Fruit fly (Drosophila melanogaster): ENCODE data around the gene CG31516.

The CG31516 gene

DNA sequence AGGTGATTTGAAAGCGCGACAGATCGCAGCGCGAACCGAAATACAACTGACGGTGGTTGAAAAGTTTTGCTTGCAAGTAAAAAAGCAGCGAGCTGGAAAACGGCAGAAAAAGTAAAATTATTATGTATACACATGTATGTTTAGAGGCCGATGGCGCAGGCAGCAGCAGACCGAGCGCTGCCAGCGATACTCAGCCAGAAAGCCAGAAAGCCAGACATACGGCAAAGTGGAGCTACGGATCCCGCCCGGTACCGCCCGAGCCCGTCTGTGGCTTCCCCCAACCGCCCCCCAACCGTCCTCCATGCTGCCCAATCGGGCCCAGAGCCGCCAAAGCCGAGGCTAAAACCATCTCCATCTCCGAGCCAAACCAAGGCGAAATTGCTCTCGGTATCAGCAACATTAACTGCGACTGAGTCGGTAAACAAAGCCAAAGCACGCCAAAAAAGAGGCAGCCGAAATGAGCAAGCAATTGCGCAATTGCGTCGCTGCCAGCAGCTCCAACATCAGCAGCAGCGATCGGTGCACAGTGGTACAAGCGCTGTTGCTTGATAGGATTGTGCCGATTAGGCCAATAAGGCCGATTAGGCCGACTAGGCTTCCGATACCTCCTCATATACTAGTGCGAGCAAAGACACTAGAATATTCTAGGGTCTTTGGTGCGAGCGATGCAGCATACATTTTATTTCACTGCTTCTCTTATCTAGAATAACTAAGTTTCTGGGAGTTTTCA lies 4.5 kb downstream of the CG31516 start, which contains the start of gene CG14636 (continued):
- peak; percentile 39 for TF ChIP-seq Dad (GFP tag; optimal IDR thresholded peaks at IDR 0.05)
- TF ChIP-seq odd (GFP tag; optimal IDR thresholded peaks at IDR 0.05) = peak; percentile 66
- TF ChIP-seq CG14050 (GFP tag; IDR thresholded peaks at IDR 0.05) = peak; percentile 52; the same call in 2 of the 3 replicates
- TF ChIP-seq fd64A (GFP tag; optimal IDR thresholded peaks at IDR 0.05) = no peak
- no peak for TF ChIP-seq luna (GFP tag; optimal IDR thresholded peaks at IDR 0.05)
- peak; percentile 69; the same call in 1 of the 2 replicates for TF ChIP-seq CG31224 (GFP tag; IDR thresholded peaks at IDR 0.05)
- peak; percentile 62 for TF ChIP-seq CG18619 (GFP tag; optimal IDR thresholded peaks at IDR 0.05)
- TF ChIP-seq HLH54F (GFP tag; optimal IDR thresholded peaks at IDR 0.05) = peak; percentile 66
- peak; percentile 64 for TF ChIP-seq CG9817 (tag; optimal IDR thresholded peaks at IDR 0.05)
- peak; percentile 35; the same call in 1 of the 2 replicates for TF ChIP-seq Taf1 (GFP tag; IDR thresholded peaks at IDR 0.05)
- TF ChIP-seq gt (GFP tag; IDR thresholded peaks at IDR 0.05) = no peak
- TF ChIP-seq CG8359 (GFP tag; optimal IDR thresholded peaks at IDR 0.05; ENCODE audit: borderline replicate concordance) = no peak
- no peak for TF ChIP-seq B-H2 (GFP tag; optimal IDR thresholded peaks at IDR 0.05)
- peak; percentile 48 for TF ChIP-seq CG18011 (GFP tag; optimal IDR thresholded peaks at IDR 0.05)
- TF ChIP-seq C15 (GFP tag; IDR thresholded peaks at IDR 0.05) = peak; percentile 71; the same call in 1 of the 3 replicates
- TF ChIP-seq YL-1 (GFP tag; optimal IDR thresholded peaks at IDR 0.05) = no peak
- TF ChIP-seq CG13775 (GFP tag; optimal IDR thresholded peaks at IDR 0.05) = peak; percentile 51
- peak; percentile 39 for TF ChIP-seq CG9727 (GFP tag; optimal IDR thresholded peaks at IDR 0.05)
- TF ChIP-seq lmd (GFP tag; IDR thresholded peaks at IDR 0.05) = peak; percentile 84
- peak; percentile 71 for TF ChIP-seq CG12769 (tag; optimal IDR thresholded peaks at IDR 0.05)
- TF ChIP-seq scrt (GFP tag; optimal IDR thresholded peaks at IDR 0.05) = peak; percentile 3
- peak; percentile 68 for TF ChIP-seq unpg (GFP tag; optimal IDR thresholded peaks at IDR 0.05)
- TF ChIP-seq Lhr (GFP tag; optimal IDR thresholded peaks at IDR 0.05) = no peak
- peak; percentile 50 for TF ChIP-seq ATbp (GFP tag; optimal IDR thresholded peaks at IDR 0.05)
- TF ChIP-seq fd96Cb (tag; optimal IDR thresholded peaks at IDR 0.05) = peak; percentile 40
- TF ChIP-seq hbn (GFP tag; IDR thresholded peaks at IDR 0.05; ENCODE audit: partially characterized antibody) = no peak
- peak; percentile 76 for TF ChIP-seq lilli (GFP tag; optimal IDR thresholded peaks at IDR 0.05)
- TF ChIP-seq CG9437 (GFP tag; optimal IDR thresholded peaks at IDR 0.05) = peak; percentile 31
- no peak for TF ChIP-seq CG3065 (GFP tag; optimal IDR thresholded peaks at IDR 0.05)
- TF ChIP-seq CG4424 (GFP tag; optimal IDR thresholded peaks at IDR 0.05) = peak; percentile 47
- no peak for TF ChIP-seq CG15601 (tag; optimal IDR thresholded peaks at IDR 0.05)
- TF ChIP-seq gfzf (GFP tag; optimal IDR thresholded peaks at IDR 0.05) = no peak
- no peak for TF ChIP-seq zf30C (GFP tag; optimal IDR thresholded peaks at IDR 0.05)
- TF ChIP-seq CG15479 (GFP tag; optimal IDR thresholded peaks at IDR 0.05) = no peak
- peak; percentile 52 for TF ChIP-seq Mad (GFP tag; optimal IDR thresholded peaks at IDR 0.05)
- peak; percentile 42; the same call in 1 of the 2 replicates for TF ChIP-seq sim (GFP tag; IDR thresholded peaks at IDR 0.05)
- TF ChIP-seq gsb (GFP tag; IDR thresholded peaks at IDR 0.05) = peak; percentile 67
- TF ChIP-seq CG7271 (tag; optimal IDR thresholded peaks at IDR 0.05) = no peak
- TF ChIP-seq CG11085 (GFP tag; IDR thresholded peaks at IDR 0.05) = peak; percentile 24; the same call in 1 of the 2 replicates
- TF ChIP-seq CG31388 (GFP tag; optimal IDR thresholded peaks at IDR 0.05) = no peak
- TF ChIP-seq ERR (GFP tag; optimal IDR thresholded peaks at IDR 0.05) = peak; percentile 18
- TF ChIP-seq hth (optimal IDR thresholded peaks at IDR 0.05) = no peak
- peak; percentile 84 for TF ChIP-seq CG11695 (GFP tag; IDR thresholded peaks at IDR 0.05)
- TF ChIP-seq CG11723 (GFP tag; optimal IDR thresholded peaks at IDR 0.05) = peak; percentile 46
- 0 out of 3 replicates have a peak, but pooled peaks have one; percentile 49 for TF ChIP-seq H15 (GFP tag; IDR thresholded peaks at IDR 0.05)
- peak; percentile 65 for TF ChIP-seq ssp (GFP tag; IDR thresholded peaks at IDR 0.05)
- peak; percentile 67 for TF ChIP-seq NFAT (GFP tag; IDR thresholded peaks at IDR 0.05)
- TF ChIP-seq CG32767 (GFP tag; IDR thresholded peaks at IDR 0.05) = 0 out of 2 replicates have a peak, but pooled peaks have one; percentile 18
- TF ChIP-seq CG31365 (tag; optimal IDR thresholded peaks at IDR 0.05) = no peak
